Fruit fly (Drosophila melanogaster): ENCODE measurements around the gene CG8661.

The CG8661 gene

DNA sequence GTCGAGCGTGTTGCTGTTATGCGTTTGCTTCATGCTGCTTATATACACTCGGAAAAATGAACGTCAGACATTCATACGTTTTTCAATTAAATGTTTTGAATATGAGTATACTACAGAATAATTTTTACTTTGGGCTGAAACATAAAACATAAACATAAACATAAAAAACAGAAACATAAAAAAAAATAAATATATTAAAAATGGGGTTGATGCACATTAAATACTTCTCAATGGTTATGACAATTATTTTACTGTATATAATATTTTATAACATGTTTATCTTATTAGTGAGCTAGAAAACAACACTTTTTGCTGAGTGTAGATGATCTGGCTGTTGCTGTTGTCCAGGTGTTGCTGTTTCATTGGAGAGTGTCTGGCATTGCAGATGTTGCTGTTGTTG is 46.9 kb downstream of the CG8661 start (continued):
- TF ChIP-seq Atf6 (GFP tag; IDR thresholded peaks at IDR 0.05) (no peak), phol (tag; optimal IDR thresholded peaks at IDR 0.05) (peak; percentile 52), CG5180 (GFP tag; optimal IDR thresholded peaks at IDR 0.05) (no peak), croc (GFP tag; conservative IDR thresholded peaks at IDR 0.05) (no peak), CG17829 (tag; optimal IDR thresholded peaks at IDR 0.05) (peak; percentile 10), tgo (GFP tag; IDR thresholded peaks at IDR 0.05) (0 out of 3 replicates have a peak, but pooled peaks have one; percentile 18), bsh (GFP tag; optimal IDR thresholded peaks at IDR 0.05) (peak; percentile 22 to 38), CG6854 (GFP tag; optimal IDR thresholded peaks at IDR 0.05) (no peak), dysf (GFP tag; IDR thresholded peaks at IDR 0.05) (0 out of 3 replicates have a peak, but pooled peaks have one; percentile 5), Adf1 (GFP tag; IDR thresholded peaks at IDR 0.05) (no peak), CG17359 (tag; optimal IDR thresholded peaks at IDR 0.05) (peak; percentile 49), Ptx1 (GFP tag; IDR thresholded peaks at IDR 0.05) (peak; percentile 23; the same call in 1 of the 2 replicates), stc (GFP tag; IDR thresholded peaks at IDR 0.05) (0 out of 2 replicates have a peak, but pooled peaks have one; percentile 24), CG9437 (GFP tag; optimal IDR thresholded peaks at IDR 0.05) (peak; percentile 9), CG11504 (tag; optimal IDR thresholded peaks at IDR 0.05) (peak; percentile 68), Sry-δ (GFP tag; optimal IDR thresholded peaks at IDR 0.05) (no peak), prd (optimal IDR thresholded peaks at IDR 0.05) (no peak), prd (GFP tag; IDR thresholded peaks at IDR 0.05) (0 out of 3 replicates have a peak, but pooled peaks have one; percentile 41), br (optimal IDR thresholded peaks at IDR 0.05) (no peak), row (GFP tag; IDR thresholded peaks at IDR 0.05) (peak; percentile 40; the same call in 2 of the 3 replicates), CG10274 (GFP tag; optimal IDR thresholded peaks at IDR 0.05) (no peak), Ets65A (GFP tag) (peak; percentile 41), sens (GFP tag) (peak; percentile 58), CG4617 (GFP tag; optimal IDR thresholded peaks at IDR 0.05; ENCODE audit: borderline replicate concordance) (no peak), zen (tag; optimal IDR thresholded peaks at IDR 0.05) (peak; percentile 17), toy (GFP tag; IDR thresholded peaks at IDR 0.05) (no peak)

DNA sequence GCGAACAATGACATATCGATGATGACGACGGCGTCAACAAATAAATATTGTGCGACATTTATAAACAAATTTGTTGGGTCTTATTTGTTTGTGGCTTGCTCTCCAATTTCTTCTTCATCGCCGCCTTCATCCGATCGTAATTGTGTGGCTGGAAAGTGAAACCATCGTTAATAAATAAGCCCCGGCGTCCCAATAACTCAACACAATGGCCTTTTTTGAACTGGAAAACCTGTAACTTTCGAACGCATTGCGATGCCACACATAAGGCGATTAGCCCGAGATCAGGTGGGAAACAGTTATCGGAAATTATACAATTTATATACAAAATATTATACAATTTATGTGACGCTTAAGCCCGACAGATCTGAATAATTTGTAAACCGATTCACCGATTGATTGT is 47.8 kb downstream of the CG8661 start:
- TF ChIP-seq oc (tag; optimal IDR thresholded peaks at IDR 0.05) (peak; percentile 90), lola (GFP tag; optimal IDR thresholded peaks at IDR 0.05) (no peak), Blimp-1 (GFP tag; optimal IDR thresholded peaks at IDR 0.05) (peak; percentile 68)
